Fruit fly (Drosophila melanogaster): ENCODE results near the gene CG6330.

DNA sequence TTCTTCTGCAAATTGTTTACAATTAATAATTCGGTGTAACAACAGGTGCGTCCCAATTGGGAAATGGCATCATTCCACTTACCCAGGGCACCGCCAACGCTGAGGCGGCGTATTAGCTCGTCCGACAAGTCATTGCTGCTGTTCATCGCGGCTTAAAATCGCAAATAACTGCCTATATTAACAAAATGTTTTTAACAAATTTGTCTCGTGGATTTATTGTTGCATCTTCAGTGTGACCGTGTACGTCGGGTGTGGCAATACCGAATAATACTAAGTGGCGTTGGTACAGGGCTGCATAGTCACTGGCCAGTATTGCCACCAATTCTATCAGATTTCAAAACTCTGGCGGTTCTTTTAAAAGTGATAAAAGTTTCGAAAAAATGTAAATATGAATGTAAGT lies 45.7 kb downstream of the CG6330 start, which contains the start of gene Ets97D:
- no peak for TF ChIP-seq Myc (optimal IDR thresholded peaks at IDR 0.05)
- TF ChIP-seq ttk (optimal IDR thresholded peaks at IDR 0.05): no peak

Measured in Kc167 (cell line).